Worm (Caenorhabditis elegans): ENCODE data around the gene rnp-3.

- TF ChIP-seq pha-4 (tag; optimal IDR thresholded peaks at IDR 0.05), result no peak
- no peak for TF ChIP-seq ama-1 (optimal IDR thresholded peaks at IDR 0.05)
- TF ChIP-seq ceh-31 (tag; optimal IDR thresholded peaks at IDR 0.05), result no peak
- no peak for TF ChIP-seq elt-4 (tag; optimal IDR thresholded peaks at IDR 0.05)
- TF ChIP-seq hlh-15 (tag; optimal IDR thresholded peaks at IDR 0.05), result no peak
- TF ChIP-seq nfya-1 (tag; optimal IDR thresholded peaks at IDR 0.05), result no peak
- no peak for TF ChIP-seq rnt-1 (tag; optimal IDR thresholded peaks at IDR 0.05)
- TF ChIP-seq elt-2 (tag; optimal IDR thresholded peaks at IDR 0.05), result no peak
Observed at ce11 chrIV:4177560-4177959, 3.7 kb downstream of the rnp-3 start.

Measured in whole organism, late embryonic.